Worm (Caenorhabditis elegans) whole organism, late embryonic: Measurements from ENCODE around the gene str-140.

Experiments used
- ceh-45 ChIP-seq: fragments of 200-800 bp; sonication (Bioruptor generic); IDR thresholded peaks from 2 replicates; pipeline ENCODE4 v1.3.6; 2022; ENCODE audit warnings: missing genetic modification reagents, missing genetic modification characterization, missing compliant biosample characterization
- ceh-6 ChIP-seq: fragments of 200-800 bp; sonication (Bioruptor generic); optimal IDR thresholded peaks from 2 replicates; lab custom pipeline; 2018; ENCODE audit warnings: mild to moderate bottlenecking, missing genetic modification characterization, missing compliant biosample characterization
- ztf-16 ChIP-seq: sonication (generic microtip); optimal IDR thresholded peaks from 2 replicates; lab custom pipeline; 2017; ENCODE audit warnings: missing genetic modification characterization, missing compliant biosample characterization

- TF ChIP-seq ceh-45 (no peak), ztf-16 (tag; lab: Kevin White, UChicago) (no peak), ceh-6 (no peak)
Measured at ce11 chrV:8069637-8070036, 1.9 kb upstream of the str-140 start, which contains the start of gene str-143.
